Fruit fly (Drosophila melanogaster): ENCODE results near the gene CG9953.

Gene CG9953

DNA sequence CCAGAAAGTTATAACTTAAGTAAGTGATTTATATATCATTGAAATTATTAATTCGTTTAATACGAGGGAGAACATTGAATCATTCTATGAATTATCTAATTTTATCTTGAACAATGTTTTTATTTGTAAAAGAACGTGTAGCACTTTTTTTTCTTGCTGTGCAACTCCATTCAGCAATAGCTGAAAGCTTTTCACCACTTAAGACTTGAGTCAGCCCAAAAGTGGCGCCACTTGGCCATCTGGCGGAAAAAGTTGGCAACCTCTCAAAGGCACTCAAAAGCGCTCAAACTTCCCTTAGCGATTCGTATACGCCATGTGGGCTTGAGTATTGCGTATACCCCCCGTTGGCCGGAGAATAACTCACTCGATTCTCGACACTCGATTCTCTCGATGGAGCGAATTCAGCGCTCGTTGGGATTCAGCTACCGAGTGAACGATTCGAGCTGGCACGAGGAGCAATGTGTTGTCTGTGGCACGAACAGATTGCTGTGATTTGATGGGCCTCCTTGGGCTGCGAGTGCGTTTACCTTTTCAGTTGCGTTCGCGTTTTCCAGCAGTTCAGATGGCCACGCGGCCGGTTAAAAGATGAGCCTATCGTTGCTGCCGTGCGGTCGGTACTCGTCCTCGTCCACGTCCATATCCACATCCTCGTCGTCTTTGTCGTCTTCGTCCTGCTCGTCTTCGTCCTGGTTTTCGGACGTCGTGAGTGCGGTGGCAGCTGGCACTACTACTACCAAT lies 44.3 kb downstream of the CG9953 start (continued):
- TF ChIP-seq CG7963 (GFP tag; IDR thresholded peaks at IDR 0.05; ENCODE audit: partially characterized antibody) (no peak), Meics (GFP tag; optimal IDR thresholded peaks at IDR 0.05) (peak; percentile 37), CG17568 (GFP tag; optimal IDR thresholded peaks at IDR 0.05) (peak; percentile 8), CG12299 (tag; optimal IDR thresholded peaks at IDR 0.05) (no peak), pzg (GFP tag; optimal IDR thresholded peaks at IDR 0.05) (no peak), CG34224 (GFP tag; IDR thresholded peaks at IDR 0.05; ENCODE audit: partially characterized antibody) (no peak), D (optimal IDR thresholded peaks at IDR 0.05) (no peak), D (GFP tag; optimal IDR thresholded peaks at IDR 0.05) (no peak), sr (GFP tag; IDR thresholded peaks at IDR 0.05) (no peak), HLH3B (GFP tag; IDR thresholded peaks at IDR 0.05) (no peak), lbe (GFP tag; optimal IDR thresholded peaks at IDR 0.05) (no peak), dysf (GFP tag; IDR thresholded peaks at IDR 0.05) (peak; percentile 59; the same call in 2 of the 3 replicates), bowl (GFP tag; IDR thresholded peaks at IDR 0.05) (no peak), en (GFP tag; optimal IDR thresholded peaks at IDR 0.05) (no peak), CG6765 (GFP tag; optimal IDR thresholded peaks at IDR 0.05) (no peak), CG15696 (tag; optimal IDR thresholded peaks at IDR 0.05) (no peak), CG6791 (GFP tag; IDR thresholded peaks at IDR 0.05; ENCODE audit: partially characterized antibody) (no peak), Adf1 (GFP tag; IDR thresholded peaks at IDR 0.05) (no peak), insv (GFP tag; optimal IDR thresholded peaks at IDR 0.05) (no peak), bcd (GFP tag; optimal IDR thresholded peaks at IDR 0.05) (peak; percentile 38), hth (optimal IDR thresholded peaks at IDR 0.05) (no peak), CG8290 (GFP tag; optimal IDR thresholded peaks at IDR 0.05) (no peak), CG8290 (tag; optimal IDR thresholded peaks at IDR 0.05) (peak in 1 of 2 experiments; percentile 18), Ssrp (tag; optimal IDR thresholded peaks at IDR 0.05) (no peak), CG7357 (GFP tag; IDR thresholded peaks at IDR 0.05) (no peak), CG1647 (GFP tag; optimal IDR thresholded peaks at IDR 0.05) (no peak), CG7987 (GFP tag; optimal IDR thresholded peaks at IDR 0.05) (no peak), CG12769 (tag; optimal IDR thresholded peaks at IDR 0.05) (peak; percentile 38), zfh2 (GFP tag; optimal IDR thresholded peaks at IDR 0.05) (no peak), CG11560 (tag; IDR thresholded peaks at IDR 0.05) (no peak), Usf (GFP tag; optimal IDR thresholded peaks at IDR 0.05) (no peak), CG12155 (GFP tag; optimal IDR thresholded peaks at IDR 0.05) (no peak), CG10366 (GFP tag; IDR thresholded peaks at IDR 0.05) (peak; percentile 59), ewg (GFP tag; optimal IDR thresholded peaks at IDR 0.05) (no peak), CG14965 (GFP tag; optimal IDR thresholded peaks at IDR 0.05; ENCODE audit: borderline replicate concordance) (no peak), CG12219 (GFP tag; optimal IDR thresholded peaks at IDR 0.05) (peak; percentile 42), ci (GFP tag; IDR thresholded peaks at IDR 0.05) (peak; percentile 82), HLHmδ (GFP tag; optimal IDR thresholded peaks at IDR 0.05) (no peak), lmd (GFP tag; IDR thresholded peaks at IDR 0.05) (peak; percentile 21; the same call in 1 of the 2 replicates), CG5180 (GFP tag; optimal IDR thresholded peaks at IDR 0.05) (peak; percentile 1), chn (GFP tag; optimal IDR thresholded peaks at IDR 0.05) (no peak), ATbp (GFP tag; optimal IDR thresholded peaks at IDR 0.05) (no peak), Nf-YA (GFP tag; IDR thresholded peaks at IDR 0.05) (no peak), sna (GFP tag; IDR thresholded peaks at IDR 0.05; ENCODE audit: partially characterized antibody) (no peak), CG10543 (GFP tag; optimal IDR thresholded peaks at IDR 0.05) (no peak), Myb (GFP tag; optimal IDR thresholded peaks at IDR 0.05) (no peak), CG4282 (GFP tag; optimal IDR thresholded peaks at IDR 0.05) (no peak), zen2 (GFP tag; IDR thresholded peaks at IDR 0.05; ENCODE audit: partially characterized antibody) (peak; percentile 52; the same call in 2 of the 3 replicates), CG9215 (GFP tag; IDR thresholded peaks at IDR 0.05) (no peak), mld (GFP tag; IDR thresholded peaks at IDR 0.05; ENCODE audit: partially characterized antibody) (no peak)

Data from whole organism, embryonic.